Fruit fly (Drosophila melanogaster) whole organism, embryonic: ENCODE results near the gene Nup358.
A peak's percentile ranks its signal among the peaks of the same experiment; 100 is the strongest.

Source experiments
- Blimp-1 ChIP-seq: fragments of 200-800 bp; sonication (Bioruptor generic); optimal IDR thresholded peaks from 3 replicates; lab custom pipeline; 2018; ENCODE audit warnings: missing biosample characterization, missing genetic modification characterization, mild to moderate bottlenecking, moderate library complexity, missing genetic modification reagents
- CG10321 ChIP-seq: fragments of 200-800 bp; sonication (Bioruptor generic); IDR thresholded peaks from 2 replicates; pipeline ENCODE4 v1.3.6; 2022; ENCODE audit warnings: missing biosample characterization, missing genetic modification characterization
- CG10366 ChIP-seq: fragments of 200-800 bp; sonication (Bioruptor generic); IDR thresholded peaks from 2 replicates; pipeline ENCODE4 v1.3.6; 2022; ENCODE audit warnings: missing biosample characterization, missing genetic modification characterization
- CG10565 ChIP-seq: fragments of 200-800 bp; sonication (Bioruptor generic); optimal IDR thresholded peaks from 3 replicates; lab custom pipeline; 2016; ENCODE audit warnings: missing biosample characterization, mild to moderate bottlenecking, missing genetic modification characterization
- CG10959 ChIP-seq: fragments of 200-800 bp; sonication (Bioruptor generic); IDR thresholded peaks from 2 replicates; pipeline ENCODE4 v1.3.6; 2022; ENCODE audit warnings: missing biosample characterization, missing genetic modification characterization
- CG11560 ChIP-seq: fragments of 200-800 bp; sonication (Bioruptor generic); IDR thresholded peaks from 3 replicates; pipeline ENCODE4 v1.3.6; 2022; ENCODE audit warnings: missing biosample characterization, missing genetic modification characterization
- CG12219 ChIP-seq: fragments of 200-800 bp; sonication (Bioruptor generic); optimal IDR thresholded peaks from 3 replicates; lab custom pipeline; 2018; ENCODE audit warnings: missing biosample characterization, mild to moderate bottlenecking, missing genetic modification characterization
- CG14965 ChIP-seq: fragments of 200-800 bp; sonication (Bioruptor generic); optimal IDR thresholded peaks from 2 replicates; lab custom pipeline; 2016; ENCODE audit warnings: missing biosample characterization, missing genetic modification characterization, borderline replicate concordance
- CG17359 ChIP-seq: fragments of 200-800 bp; sonication (Bioruptor generic); optimal IDR thresholded peaks from 3 replicates; lab custom pipeline; 2018; ENCODE audit warnings: missing biosample characterization, mild to moderate bottlenecking, missing genetic modification characterization, moderate library complexity
- CG2120 ChIP-seq: fragments of 200-800 bp; sonication (Bioruptor generic); optimal IDR thresholded peaks from 3 replicates; lab custom pipeline; 2016; ENCODE audit warnings: missing biosample characterization, missing genetic modification characterization
- CG2678 ChIP-seq: fragments of 200-800 bp; sonication (Bioruptor generic); optimal IDR thresholded peaks from 3 replicates; lab custom pipeline; 2019; ENCODE audit warnings: missing biosample characterization, mild to moderate bottlenecking, missing genetic modification characterization, moderate library complexity
- CG31224 ChIP-seq: fragments of 200-800 bp; sonication (Bioruptor generic); IDR thresholded peaks from 2 replicates; pipeline ENCODE4 v1.3.6; 2022; ENCODE audit warnings: missing biosample characterization, missing genetic modification characterization
- CG34224 ChIP-seq: fragments of 200-800 bp; sonication (Bioruptor generic); IDR thresholded peaks from 3 replicates; pipeline ENCODE4 v1.3.6; 2022; ENCODE audit warnings: missing biosample characterization, missing genetic modification characterization; ENCODE audit not compliant: partially characterized antibody
- CG3726 ChIP-seq: fragments of 200-800 bp; sonication (Bioruptor generic); IDR thresholded peaks from 3 replicates; pipeline ENCODE4, ENCODE4 v1.3.6; 2022; ENCODE audit warnings: missing biosample characterization, missing genetic modification characterization
- CG7963 ChIP-seq: fragments of 200-800 bp; sonication (Bioruptor generic); IDR thresholded peaks from 3 replicates; pipeline ENCODE4 v1.3.6; 2022; ENCODE audit warnings: missing biosample characterization, missing genetic modification characterization; ENCODE audit not compliant: partially characterized antibody
- CG9215 ChIP-seq: fragments of 200-800 bp; sonication (Bioruptor generic); IDR thresholded peaks from 2 replicates; pipeline ENCODE4 v1.3.6; 2022; ENCODE audit warnings: missing biosample characterization, missing genetic modification characterization
- CG9437 ChIP-seq: fragments of 200-800 bp; sonication (Bioruptor generic); optimal IDR thresholded peaks from 2 replicates; lab custom pipeline; 2018; ENCODE audit warnings: missing biosample characterization, mild to moderate bottlenecking, missing genetic modification characterization
- CTCF ChIP-seq: fragments of 200-800 bp; sonication (Bioruptor generic); optimal IDR thresholded peaks from 2 replicates; lab custom pipeline; 2017; ENCODE audit warnings: missing biosample characterization, mild to moderate bottlenecking, missing genetic modification characterization, moderate library complexity
- D ChIP-seq, 2 experiments: fragments of 200-800 bp in 1 of 2; fragments of >200 bp in 1 of 2; sonication (Bioruptor generic) in 1 of 2; optimal IDR thresholded peaks; 2 replicates in 1 of 2; 3 replicates in 1 of 2; lab custom pipeline; 2017; ENCODE audit warnings: mild to moderate bottlenecking in 1 of 2, missing biosample characterization in 1 of 2, missing genetic modification characterization in 1 of 2, missing genetic modification reagents in 1 of 2
- HHEX ChIP-seq: fragments of 200-800 bp; sonication (Bioruptor generic); optimal IDR thresholded peaks from 3 replicates; lab custom pipeline; 2017; ENCODE audit warnings: missing biosample characterization, mild to moderate bottlenecking, missing genetic modification characterization, missing genetic modification reagents
- Hr51 ChIP-seq, 2 experiments: fragments of 200-800 bp; sonication (Bioruptor generic); optimal IDR thresholded peaks; 2 replicates in 1 of 2; 3 replicates in 1 of 2; lab custom pipeline; 2016 to 2018; ENCODE audit warnings: missing biosample characterization in 2 of 2, missing genetic modification characterization in 2 of 2, mild to moderate bottlenecking in 1 of 2, moderate library complexity in 1 of 2
- Hr78 ChIP-seq, 2 experiments: fragments of 200-800 bp in 1 of 2; fragments of >200 bp in 1 of 2; sonication (Bioruptor generic) in 1 of 2; optimal IDR thresholded peaks; 2 replicates each; lab custom pipeline; 2017 to 2019; ENCODE audit warnings: missing biosample characterization in 2 of 2, missing genetic modification characterization in 2 of 2, mild to moderate bottlenecking in 1 of 2, moderate library complexity in 1 of 2
- MTF-1 ChIP-seq: fragments of 200-800 bp; sonication (Bioruptor generic); optimal IDR thresholded peaks from 2 replicates; lab custom pipeline; 2018; ENCODE audit warnings: missing biosample characterization, mild to moderate bottlenecking, missing genetic modification characterization, borderline replicate concordance
- NC2α ChIP-seq: fragments of 200-800 bp; sonication (Bioruptor generic); optimal IDR thresholded peaks from 2 replicates; lab custom pipeline; 2016; ENCODE audit warnings: missing biosample characterization, missing genetic modification characterization
- PHDP ChIP-seq: fragments of 200-800 bp; sonication (Bioruptor generic); optimal IDR thresholded peaks from 3 replicates; lab custom pipeline; 2018; ENCODE audit warnings: missing biosample characterization, mild to moderate bottlenecking, missing genetic modification characterization, moderate library complexity
- Ravus ChIP-seq: fragments of 200-800 bp; sonication (Bioruptor generic); IDR thresholded peaks from 2 replicates; pipeline ENCODE4 v1.3.6; 2022; ENCODE audit warnings: missing biosample characterization, missing genetic modification characterization
- Sin3A ChIP-seq: fragments of >200 bp; optimal IDR thresholded peaks from 2 replicates; lab custom pipeline; 2018
- Sox102F ChIP-seq: fragments of 200-800 bp; sonication (Bioruptor generic); optimal IDR thresholded peaks from 2 replicates; lab custom pipeline; 2018; ENCODE audit warnings: missing biosample characterization, mild to moderate bottlenecking, missing genetic modification characterization, moderate library complexity
- Spps ChIP-seq: fragments of 200-800 bp; sonication (Bioruptor generic); optimal IDR thresholded peaks from 2 replicates; lab custom pipeline; 2018; ENCODE audit warnings: missing biosample characterization, mild to moderate bottlenecking, missing genetic modification characterization
- TFAM ChIP-seq: fragments of 200-800 bp; sonication (Bioruptor generic); optimal IDR thresholded peaks from 2 replicates; lab custom pipeline; 2017; ENCODE audit warnings: missing biosample characterization, missing genetic modification characterization, inconsistent platforms
- Taf1 ChIP-seq: fragments of 200-800 bp; sonication (Bioruptor generic); IDR thresholded peaks from 2 replicates; pipeline ENCODE4 v1.3.6; 2022; ENCODE audit warnings: missing biosample characterization, missing genetic modification characterization
- aop ChIP-seq: fragments of 200-800 bp; sonication (Bioruptor generic); IDR thresholded peaks from 2 replicates; pipeline ENCODE4 v1.3.6; 2022; ENCODE audit warnings: missing biosample characterization, missing genetic modification characterization
- bigmax ChIP-seq: fragments of 200-800 bp; sonication (Bioruptor generic); optimal IDR thresholded peaks from 2 replicates; lab custom pipeline; 2018; ENCODE audit warnings: missing biosample characterization, mild to moderate bottlenecking, missing genetic modification characterization
- dmrt99B ChIP-seq: fragments of 200-800 bp; sonication (Bioruptor generic); optimal IDR thresholded peaks from 2 replicates; lab custom pipeline; 2018; ENCODE audit warnings: missing biosample characterization, mild to moderate bottlenecking, missing genetic modification characterization, moderate library complexity
- emc ChIP-seq: fragments of 200-800 bp; sonication (Bioruptor generic); optimal IDR thresholded peaks from 2 replicates; lab custom pipeline; 2016; ENCODE audit warnings: missing biosample characterization, missing genetic modification characterization
- gcm ChIP-seq: fragments of 200-800 bp; sonication (Bioruptor generic); optimal IDR thresholded peaks from 2 replicates; lab custom pipeline; 2019; ENCODE audit warnings: missing biosample characterization, mild to moderate bottlenecking, missing genetic modification characterization, moderate library complexity
- gfzf ChIP-seq: fragments of 200-800 bp; sonication (Bioruptor generic); optimal IDR thresholded peaks from 2 replicates; lab custom pipeline; 2016; ENCODE audit warnings: missing biosample characterization, mild to moderate bottlenecking, missing genetic modification characterization, moderate library complexity
- ham ChIP-seq: fragments of 200-800 bp; sonication (Bioruptor generic); IDR thresholded peaks from 2 replicates; pipeline ENCODE4 v1.3.6; 2022; ENCODE audit warnings: missing biosample characterization, missing genetic modification characterization
- hth ChIP-seq: fragments of >200 bp; optimal IDR thresholded peaks from 2 replicates; lab custom pipeline; 2017; ENCODE audit warnings: inconsistent platforms
- lola ChIP-seq, 3 experiments: fragments of >200 bp in 2 of 3; fragments of 200-800 bp in 1 of 3; sonication (Bioruptor generic) in 1 of 3; optimal IDR thresholded peaks; 2 replicates each; lab custom pipeline; 2017 to 2019; ENCODE audit warnings: missing biosample characterization in 3 of 3, missing genetic modification characterization in 3 of 3, mild to moderate bottlenecking in 1 of 3, moderate library complexity in 1 of 3
- mirr ChIP-seq: fragments of 200-800 bp; sonication (Bioruptor generic); optimal IDR thresholded peaks from 3 replicates; lab custom pipeline; 2018; ENCODE audit warnings: missing biosample characterization, mild to moderate bottlenecking, missing genetic modification characterization
- nerfin-1 ChIP-seq: fragments of 200-800 bp; sonication (Bioruptor generic); optimal IDR thresholded peaks from 3 replicates; lab custom pipeline; 2019; ENCODE audit warnings: missing biosample characterization, mild to moderate bottlenecking, missing genetic modification characterization, moderate library complexity
- pan ChIP-seq, 4 experiments: fragments of >200 bp in 3 of 4; fragments of 200-800 bp in 1 of 4; sonication (Bioruptor generic) in 1 of 4; optimal IDR thresholded peaks in 3 of 4; IDR thresholded peaks in 1 of 4; 2 replicates each; pipeline versions ENCODE4 v1.3.6 to Lab custom; 2017 to 2022; ENCODE audit warnings: missing biosample characterization in 2 of 4, missing genetic modification characterization in 2 of 4, mixed read lengths in 1 of 4
- peb ChIP-seq: fragments of 200-800 bp; sonication (Bioruptor generic); IDR thresholded peaks from 2 replicates; pipeline ENCODE4 v1.3.6; 2022; ENCODE audit warnings: missing biosample characterization, missing genetic modification characterization
- prd ChIP-seq, 3 experiments: fragments of >200 bp in 2 of 3; fragments of 200-800 bp in 1 of 3; sonication (Bioruptor generic) in 1 of 3; optimal IDR thresholded peaks in 2 of 3; IDR thresholded peaks in 1 of 3; 2 replicates in 2 of 3; 3 replicates in 1 of 3; pipeline versions ENCODE4 v1.3.6 to Lab custom; 2017 to 2022; ENCODE audit warnings: missing biosample characterization in 1 of 3, missing genetic modification characterization in 1 of 3
- pros ChIP-seq: fragments of 200-800 bp; sonication (Bioruptor generic); optimal IDR thresholded peaks from 3 replicates; lab custom pipeline; 2019; ENCODE audit warnings: missing biosample characterization, mild to moderate bottlenecking, missing genetic modification characterization, moderate library complexity
- pzg ChIP-seq: fragments of 200-800 bp; sonication (Bioruptor generic); optimal IDR thresholded peaks from 3 replicates; lab custom pipeline; 2018; ENCODE audit warnings: missing biosample characterization, mild to moderate bottlenecking, missing genetic modification characterization, moderate library complexity

The Nup358 gene

dm6 chr3R:25258628-25259240, 9.6 kb downstream of the Nup358 start, which contains the start of gene CG11857 (continued):
- TF ChIP-seq gfzf (GFP tag; lab: Kevin White, UChicago): peak; percentile 44
- peak; percentile 91 for TF ChIP-seq MTF-1 (GFP tag; lab: Kevin White, UChicago)
- TF ChIP-seq HHEX (GFP tag; lab: Kevin White, UChicago): peak; percentile 96
- TF ChIP-seq CG10565: peak; percentile 91
- TF ChIP-seq CG3726 (GFP tag; lab: Robert Waterston, UW): peak; percentile 96
- peak; percentile 92 for TF ChIP-seq CG12219
- TF ChIP-seq aop (GFP tag; lab: Robert Waterston, UW): peak; percentile 96
- peak; percentile 96 for TF ChIP-seq dmrt99B
- TF ChIP-seq hth (lab: Kevin White, UChicago): no peak
- TF ChIP-seq CG31224 (GFP tag; lab: Robert Waterston, UW): peak; percentile 97
- TF ChIP-seq bigmax (GFP tag; lab: Kevin White, UChicago): peak; percentile 60
- TF ChIP-seq TFAM: peak; percentile 73
- peak; percentile 98 for TF ChIP-seq peb (GFP tag; lab: Robert Waterston, UW)
- TF ChIP-seq gcm (GFP tag; lab: Kevin White, UChicago): peak; percentile 94
- peak; percentile 99 for TF ChIP-seq CG9215 (GFP tag; lab: Robert Waterston, UW)
- TF ChIP-seq CG34224 (GFP tag; lab: Robert Waterston, UW): peak; percentile 100
- TF ChIP-seq Blimp-1 (GFP tag; lab: Kevin White, UChicago): peak; percentile 95
- peak; percentile 96 for TF ChIP-seq ham (GFP tag; lab: Robert Waterston, UW)
- TF ChIP-seq prd (optimal IDR thresholded peaks at IDR 0.05; lab: Kevin White, UChicago): no peak
- peak; percentile 100 for TF ChIP-seq prd (GFP tag; IDR thresholded peaks at IDR 0.05; lab: Robert Waterston, UW)
- TF ChIP-seq D (optimal IDR thresholded peaks at IDR 0.05; lab: Kevin White, UChicago): no peak
- peak; percentile 96 for TF ChIP-seq D (GFP tag; optimal IDR thresholded peaks at IDR 0.05; lab: Kevin White, UChicago)
- peak; percentile 98 for TF ChIP-seq Sox102F (GFP tag; lab: Kevin White, UChicago)
- TF ChIP-seq Hr78 (GFP tag; optimal IDR thresholded peaks at IDR 0.05; lab: Kevin White, UChicago): no peak
- peak; percentile 99 for TF ChIP-seq CG10959 (GFP tag; lab: Robert Waterston, UW)
- TF ChIP-seq CG10366 (GFP tag; lab: Robert Waterston, UW): peak; percentile 99
- TF ChIP-seq CG7963 (GFP tag; lab: Robert Waterston, UW): peak; percentile 99
- TF ChIP-seq lola (GFP tag; optimal IDR thresholded peaks at IDR 0.05; lab: Kevin White, UChicago): peak in 1 of 3 experiments; percentile 97
- TF ChIP-seq pzg (GFP tag; lab: Kevin White, UChicago): peak; percentile 89
- no peak for TF ChIP-seq pan (optimal IDR thresholded peaks at IDR 0.05; lab: Kevin White, UChicago)
- TF ChIP-seq pan (GFP tag; optimal IDR thresholded peaks at IDR 0.05 in 1 of 2, IDR thresholded peaks at IDR 0.05 in 1 of 2): peak in 1 of 2 experiments; percentile 99
- TF ChIP-seq CG10321 (GFP tag; lab: Robert Waterston, UW): peak; percentile 83
- peak; percentile 95 for TF ChIP-seq nerfin-1 (tag; lab: Kevin White, UChicago)
- peak; percentile 59 for TF ChIP-seq CTCF (GFP tag; lab: Kevin White, UChicago)
- TF ChIP-seq mirr (GFP tag; lab: Kevin White, UChicago): peak; percentile 95
- TF ChIP-seq emc: peak; percentile 94
- TF ChIP-seq Taf1 (GFP tag; lab: Robert Waterston, UW): peak; percentile 97
- TF ChIP-seq Sin3A (lab: Kevin White, UChicago): peak; percentile 47
- peak; percentile 8 for TF ChIP-seq pros
- peak; percentile 55 for TF ChIP-seq CG14965
- peak; percentile 88 for TF ChIP-seq CG9437
- peak; percentile 93 for TF ChIP-seq CG11560
- peak; percentile 96 to 99 for TF ChIP-seq Hr51 (GFP tag; optimal IDR thresholded peaks at IDR 0.05; lab: Kevin White, UChicago)
- TF ChIP-seq CG17359: peak; percentile 98
- peak; percentile 98 for TF ChIP-seq CG2678
- peak; percentile 95 for TF ChIP-seq Ravus
- peak; percentile 99 for TF ChIP-seq CG2120 (GFP tag; lab: Kevin White, UChicago)
- peak; percentile 90 for TF ChIP-seq NC2α
- peak; percentile 94 for TF ChIP-seq Spps (tag; lab: Kevin White, UChicago)
- peak; percentile 97 for TF ChIP-seq PHDP (tag; lab: Kevin White, UChicago)
